Fruit fly (Drosophila melanogaster): ENCODE data around the gene CG10654.
A peak's percentile ranks its signal among the peaks of the same experiment; 100 is the strongest.

The CG10654 gene

dm6 chr3L:12468016-12468415, 39.6 kb downstream of the CG10654 start, which contains the start of gene eyg (continued):
- TF ChIP-seq CG12219 (GFP tag; optimal IDR thresholded peaks at IDR 0.05) (no peak), CG4328 (GFP tag; optimal IDR thresholded peaks at IDR 0.05) (no peak), MTF-1 (GFP tag; optimal IDR thresholded peaks at IDR 0.05; ENCODE audit: borderline replicate concordance) (no peak), shn (GFP tag; optimal IDR thresholded peaks at IDR 0.05) (peak; percentile 30), CG10543 (GFP tag; optimal IDR thresholded peaks at IDR 0.05) (peak; percentile 36), Rx (GFP tag; IDR thresholded peaks at IDR 0.05) (no peak), zfh2 (GFP tag; optimal IDR thresholded peaks at IDR 0.05) (no peak), CG15601 (tag; optimal IDR thresholded peaks at IDR 0.05) (no peak), CG13624 (GFP tag; optimal IDR thresholded peaks at IDR 0.05) (peak; percentile 4), Hr78 (GFP tag; optimal IDR thresholded peaks at IDR 0.05) (no peak), CG6254 (GFP tag; optimal IDR thresholded peaks at IDR 0.05) (no peak), da (GFP tag; optimal IDR thresholded peaks at IDR 0.05) (no peak), Mes4 (GFP tag; optimal IDR thresholded peaks at IDR 0.05) (peak; percentile 44), Hmr (GFP tag; optimal IDR thresholded peaks at IDR 0.05) (no peak), caup (GFP tag; optimal IDR thresholded peaks at IDR 0.05; ENCODE audit: severe bottlenecking) (no peak), CG17912 (GFP tag; optimal IDR thresholded peaks at IDR 0.05) (peak; percentile 77), CG10274 (GFP tag; optimal IDR thresholded peaks at IDR 0.05) (no peak), chif (GFP tag; optimal IDR thresholded peaks at IDR 0.05) (peak in 1 of 2 experiments; percentile 33), ewg (GFP tag; optimal IDR thresholded peaks at IDR 0.05) (peak; percentile 97), ttk (GFP tag; IDR thresholded peaks at IDR 0.05) (no peak), wor (GFP tag; IDR thresholded peaks at IDR 0.05) (no peak), insv (GFP tag; optimal IDR thresholded peaks at IDR 0.05) (no peak), bowl (GFP tag; IDR thresholded peaks at IDR 0.05) (no peak; the same call in 1 of the 2 replicates), schlank (tag; optimal IDR thresholded peaks at IDR 0.05) (peak; percentile 21), Oli (tag; optimal IDR thresholded peaks at IDR 0.05) (no peak), nerfin-1 (tag; optimal IDR thresholded peaks at IDR 0.05) (peak; percentile 52), CG3838 (GFP tag; optimal IDR thresholded peaks at IDR 0.05) (no peak), Tbp (GFP tag; optimal IDR thresholded peaks at IDR 0.05) (no peak), chn (GFP tag; optimal IDR thresholded peaks at IDR 0.05) (peak; percentile 4), bcd (GFP tag; optimal IDR thresholded peaks at IDR 0.05) (peak; percentile 56), ftz-f1 (GFP tag; optimal IDR thresholded peaks at IDR 0.05) (no peak), CG34422 (GFP tag; IDR thresholded peaks at IDR 0.05) (no peak; the same call in 2 of the 3 replicates), wek (GFP tag; optimal IDR thresholded peaks at IDR 0.05) (peak; percentile 56), Dip2 (GFP tag; IDR thresholded peaks at IDR 0.05) (no peak), gsb-n (tag; optimal IDR thresholded peaks at IDR 0.05) (peak; percentile 55), CG42726 (GFP tag; IDR thresholded peaks at IDR 0.05; ENCODE audit: partially characterized antibody) (peak; percentile 58; the same call in 1 of the 2 replicates), grau (tag; optimal IDR thresholded peaks at IDR 0.05) (no peak), CG1647 (GFP tag; optimal IDR thresholded peaks at IDR 0.05) (peak; percentile 2), stwl (tag; optimal IDR thresholded peaks at IDR 0.05) (no peak), CG8281 (tag; optimal IDR thresholded peaks at IDR 0.05) (peak; percentile 14), Atf3 (GFP tag; optimal IDR thresholded peaks at IDR 0.05) (peak; percentile 33), hkb (optimal IDR thresholded peaks at IDR 0.05) (peak; percentile 74), hkb (GFP tag; IDR thresholded peaks at IDR 0.05) (0 out of 2 replicates have a peak, but pooled peaks have one; percentile 51), bigmax (GFP tag; optimal IDR thresholded peaks at IDR 0.05) (no peak), eve (GFP tag; optimal IDR thresholded peaks at IDR 0.05) (no peak), CG15696 (tag; optimal IDR thresholded peaks at IDR 0.05) (peak; percentile 46), ERR (GFP tag; optimal IDR thresholded peaks at IDR 0.05) (peak; percentile 14), CG2889 (GFP tag; IDR thresholded peaks at IDR 0.05) (no peak), NFAT (GFP tag; IDR thresholded peaks at IDR 0.05) (no peak), CG14710 (tag; optimal IDR thresholded peaks at IDR 0.05) (peak; percentile 37), Asciz (GFP tag; optimal IDR thresholded peaks at IDR 0.05) (no peak)
